Fruit fly (Drosophila melanogaster) whole organism, prepupa: ENCODE data around the gene yata.

Source experiments
- Blimp-1 ChIP-seq: fragments of 200-800 bp; sonication (Bioruptor generic); optimal IDR thresholded peaks from 3 replicates; lab custom pipeline; 2017; ENCODE audit warnings: missing biosample characterization, missing genetic modification characterization, mild to moderate bottlenecking, moderate library complexity, missing genetic modification reagents
- CG10631 ChIP-seq: fragments of 200-800 bp; sonication (Bioruptor generic); optimal IDR thresholded peaks from 2 replicates; lab custom pipeline; 2016; ENCODE audit warnings: missing biosample characterization, missing genetic modification characterization
- CG10669 ChIP-seq: fragments of 200-800 bp; sonication (Bioruptor generic); optimal IDR thresholded peaks from 3 replicates; lab custom pipeline; 2018; ENCODE audit warnings: missing biosample characterization, mild to moderate bottlenecking, missing genetic modification characterization, moderate library complexity
- CG11762 ChIP-seq: fragments of 200-800 bp; sonication (Bioruptor generic); optimal IDR thresholded peaks from 3 replicates; lab custom pipeline; 2016; ENCODE audit warnings: missing biosample characterization, missing genetic modification characterization; ENCODE audit not compliant: insufficient read depth
- CG11902 ChIP-seq: fragments of 200-800 bp; sonication (Bioruptor generic); optimal IDR thresholded peaks from 3 replicates; lab custom pipeline; 2016; ENCODE audit warnings: missing biosample characterization, missing genetic modification characterization
- CG15336 ChIP-seq: fragments of 200-800 bp; sonication (Bioruptor generic); IDR thresholded peaks from 2 replicates; pipeline ENCODE4 v1.3.6; 2022; ENCODE audit warnings: missing biosample characterization, missing genetic modification characterization
- CG1621 ChIP-seq: fragments of 200-800 bp; sonication (Bioruptor generic); optimal IDR thresholded peaks from 3 replicates; lab custom pipeline; 2018; ENCODE audit warnings: missing biosample characterization, mild to moderate bottlenecking, missing genetic modification characterization
- CG3032 ChIP-seq: fragments of 200-800 bp; optimal IDR thresholded peaks from 2 replicates; lab custom pipeline; 2019; ENCODE audit warnings: missing biosample characterization, mild to moderate bottlenecking, missing genetic modification characterization, moderate library complexity
- CG34406 ChIP-seq: fragments of 200-800 bp; sonication (Bioruptor generic); optimal IDR thresholded peaks from 3 replicates; lab custom pipeline; 2016; ENCODE audit warnings: missing biosample characterization, missing genetic modification characterization
- CG3919 ChIP-seq: fragments of 200-800 bp; sonication (Bioruptor generic); optimal IDR thresholded peaks from 3 replicates; lab custom pipeline; 2016; ENCODE audit warnings: missing biosample characterization, missing genetic modification characterization
- CG4318 ChIP-seq: fragments of 200-800 bp; sonication (Bioruptor generic); optimal IDR thresholded peaks from 3 replicates; lab custom pipeline; 2017; ENCODE audit warnings: missing biosample characterization, mild to moderate bottlenecking, missing genetic modification characterization
- CG6163 ChIP-seq: fragments of 200-800 bp; sonication (Bioruptor generic); IDR thresholded peaks from 3 replicates; pipeline ENCODE4 v1.3.6; 2022; ENCODE audit warnings: missing biosample characterization, missing genetic modification characterization
- CG6276 ChIP-seq: fragments of 200-800 bp; sonication (Bioruptor generic); optimal IDR thresholded peaks from 2 replicates; lab custom pipeline; 2017; ENCODE audit warnings: missing biosample characterization, mild to moderate bottlenecking, missing genetic modification characterization
- CG6808 ChIP-seq: fragments of 200-800 bp; sonication (Bioruptor generic); optimal IDR thresholded peaks from 3 replicates; lab custom pipeline; 2017; ENCODE audit warnings: missing biosample characterization, missing genetic modification characterization, mild to moderate bottlenecking, moderate library complexity, missing genetic modification reagents
- CG8319 ChIP-seq: fragments of 200-800 bp; sonication (Bioruptor generic); optimal IDR thresholded peaks from 3 replicates; lab custom pipeline; 2016; ENCODE audit warnings: missing biosample characterization, missing genetic modification characterization
- CG8632 ChIP-seq: fragments of 200-800 bp; sonication (Bioruptor generic); optimal IDR thresholded peaks from 3 replicates; lab custom pipeline; 2016; ENCODE audit warnings: missing biosample characterization, missing genetic modification characterization
- CG9139 ChIP-seq: fragments of 200-800 bp; sonication (Bioruptor generic); optimal IDR thresholded peaks from 3 replicates; lab custom pipeline; 2017; ENCODE audit warnings: missing biosample characterization, mild to moderate bottlenecking, missing genetic modification characterization
- Eip78C ChIP-seq: fragments of 200-800 bp; sonication (Bioruptor generic); peaks from one replicate; lab custom pipeline; 2016; ENCODE audit warnings: missing biosample characterization, missing genetic modification characterization
- Eip93F ChIP-seq: fragments of 200-800 bp; sonication (Bioruptor generic); optimal IDR thresholded peaks from 2 replicates; lab custom pipeline; 2016; ENCODE audit warnings: missing biosample characterization, mild to moderate bottlenecking, missing genetic modification characterization
- Ets96B ChIP-seq: fragments of 200-800 bp; optimal IDR thresholded peaks from 2 replicates; lab custom pipeline; 2019; ENCODE audit warnings: missing biosample characterization, mild to moderate bottlenecking, missing genetic modification characterization, moderate library complexity
- Gug ChIP-seq: fragments of 200-800 bp; sonication (Bioruptor generic); IDR thresholded peaks from 2 replicates; pipeline ENCODE4 v1.3.6; 2022; ENCODE audit warnings: missing biosample characterization, missing genetic modification characterization
- Hr38 ChIP-seq: sonication (Bioruptor generic); optimal IDR thresholded peaks from 2 replicates; lab custom pipeline; 2016; ENCODE audit warnings: missing biosample characterization, missing genetic modification characterization
- Hr39 ChIP-seq: fragments of 200-800 bp; sonication (Bioruptor generic); optimal IDR thresholded peaks from 2 replicates; lab custom pipeline; 2016; ENCODE audit warnings: missing biosample characterization, missing genetic modification characterization
- Hr4 ChIP-seq: fragments of 200-800 bp; sonication (Bioruptor generic); optimal IDR thresholded peaks from 3 replicates; lab custom pipeline; 2016; ENCODE audit warnings: missing biosample characterization, missing genetic modification characterization
- OdsH ChIP-seq: fragments of 200-800 bp; sonication (Bioruptor generic); optimal IDR thresholded peaks from 3 replicates; lab custom pipeline; 2016; ENCODE audit warnings: missing biosample characterization, missing genetic modification characterization
- Sox102F ChIP-seq: fragments of 200-800 bp; sonication (Bioruptor generic); optimal IDR thresholded peaks from 2 replicates; lab custom pipeline; 2016; ENCODE audit warnings: missing biosample characterization, mild to moderate bottlenecking, missing genetic modification characterization
- Sox15 ChIP-seq: fragments of 200-800 bp; sonication (Bioruptor generic); optimal IDR thresholded peaks from 3 replicates; lab custom pipeline; 2016; ENCODE audit warnings: missing biosample characterization, missing genetic modification characterization
- acj6 ChIP-seq: fragments of 200-800 bp; sonication (Bioruptor generic); optimal IDR thresholded peaks from 3 replicates; lab custom pipeline; 2016; ENCODE audit warnings: missing biosample characterization, missing genetic modification characterization
- cyc ChIP-seq: fragments of 200-800 bp; sonication (Bioruptor generic); optimal IDR thresholded peaks from 3 replicates; lab custom pipeline; 2016; ENCODE audit warnings: missing biosample characterization, missing genetic modification characterization
- dac ChIP-seq: fragments of 200-800 bp; sonication (Bioruptor generic); optimal IDR thresholded peaks from 2 replicates; lab custom pipeline; 2017; ENCODE audit warnings: missing biosample characterization, mild to moderate bottlenecking, missing genetic modification characterization
- dsx ChIP-seq: fragments of 200-800 bp; optimal IDR thresholded peaks from 3 replicates; lab custom pipeline; 2019; ENCODE audit warnings: missing biosample characterization, mild to moderate bottlenecking, missing genetic modification characterization, moderate library complexity; ENCODE audit not compliant: poor library complexity, severe bottlenecking
- eg ChIP-seq: fragments of 200-800 bp; sonication (Bioruptor generic); IDR thresholded peaks from 3 replicates; pipeline ENCODE4 v1.3.6; 2022; ENCODE audit warnings: missing biosample characterization, missing genetic modification characterization
- esn ChIP-seq: fragments of 200-800 bp; sonication (Bioruptor generic); optimal IDR thresholded peaks from 2 replicates; lab custom pipeline; 2016; ENCODE audit warnings: missing biosample characterization, mild to moderate bottlenecking, missing genetic modification characterization, moderate library complexity
- fd85E ChIP-seq: fragments of 200-800 bp; sonication (Bioruptor generic); optimal IDR thresholded peaks from 3 replicates; lab custom pipeline; 2016; ENCODE audit warnings: missing biosample characterization, missing genetic modification characterization
- fkh ChIP-seq: fragments of 200-800 bp; sonication (Bioruptor generic); optimal IDR thresholded peaks from 3 replicates; lab custom pipeline; 2017; ENCODE audit warnings: missing biosample characterization, mild to moderate bottlenecking, missing genetic modification characterization, moderate library complexity
- lz ChIP-seq: fragments of 200-800 bp; sonication (Bioruptor generic); optimal IDR thresholded peaks from 3 replicates; lab custom pipeline; 2016; ENCODE audit warnings: missing biosample characterization, missing genetic modification characterization
- pdm3 ChIP-seq: fragments of 200-800 bp; sonication (Bioruptor generic); optimal IDR thresholded peaks from 3 replicates; lab custom pipeline; 2016; ENCODE audit warnings: missing biosample characterization, missing genetic modification characterization
- salr ChIP-seq, 2 experiments: fragments of 200-800 bp; sonication (Bioruptor generic); optimal IDR thresholded peaks; 3 replicates each; lab custom pipeline; 2016 to 2018; ENCODE audit warnings: missing biosample characterization in 2 of 2, missing genetic modification characterization in 2 of 2, mild to moderate bottlenecking in 1 of 2
- spab ChIP-seq: fragments of 200-800 bp; sonication (Bioruptor generic); optimal IDR thresholded peaks from 2 replicates; lab custom pipeline; 2017; ENCODE audit warnings: missing biosample characterization, mild to moderate bottlenecking, missing genetic modification characterization, missing genetic modification reagents
- svp ChIP-seq: fragments of 200-800 bp; sonication (Bioruptor generic); peaks from one replicate; lab custom pipeline; 2016; ENCODE audit warnings: missing biosample characterization, missing genetic modification characterization
- topi ChIP-seq: fragments of 200-800 bp; sonication (Bioruptor generic); optimal IDR thresholded peaks from 3 replicates; lab custom pipeline; 2016; ENCODE audit warnings: missing biosample characterization, missing genetic modification characterization
- vri ChIP-seq: fragments of 200-800 bp; sonication (Bioruptor generic); optimal IDR thresholded peaks from 3 replicates; lab custom pipeline; 2016; ENCODE audit warnings: missing biosample characterization, mild to moderate bottlenecking, missing genetic modification characterization

Gene yata

DNA sequence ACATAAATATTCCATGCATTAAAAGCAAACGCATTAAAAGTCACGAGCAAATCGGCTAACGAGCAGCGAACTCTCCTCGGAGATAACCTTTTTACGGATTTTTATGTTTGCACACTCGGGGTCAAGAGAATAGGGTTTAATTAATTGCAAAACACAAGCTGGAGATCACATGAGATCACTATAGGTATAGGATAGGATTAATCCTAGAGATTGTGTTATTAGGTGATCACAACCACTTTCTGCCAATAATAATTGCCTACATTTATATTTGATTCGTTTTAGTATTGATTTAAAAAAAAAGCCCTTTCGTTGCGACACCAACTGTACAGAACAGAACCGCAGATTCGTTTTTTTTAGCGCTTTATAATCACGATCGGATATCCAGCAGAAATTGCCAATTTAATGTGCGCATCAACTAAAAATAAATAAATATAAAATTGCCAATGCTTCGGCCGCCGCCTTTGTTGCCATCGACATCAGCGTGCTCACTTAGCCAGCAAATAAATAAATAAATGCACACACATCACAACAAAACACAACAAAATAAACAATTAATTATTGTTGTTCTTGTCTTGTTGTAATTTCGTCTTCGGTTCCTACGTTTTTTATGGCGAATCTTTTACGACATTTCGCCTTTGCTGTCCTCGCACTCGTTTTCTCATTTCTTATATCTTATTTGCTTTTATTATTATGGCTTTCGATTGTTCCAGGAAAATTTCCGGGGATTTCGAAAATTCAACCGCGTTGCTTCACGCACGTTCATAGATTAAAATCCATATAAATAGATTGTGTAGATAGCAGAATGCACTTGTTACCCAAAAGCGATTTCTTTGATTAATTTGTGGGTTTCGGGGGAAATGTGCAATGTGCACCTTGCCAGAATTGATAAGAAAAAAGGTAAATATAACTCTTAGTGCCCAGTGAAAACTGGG lies 27.0 kb downstream of the yata start (continued):
- TF ChIP-seq salr (GFP tag; optimal IDR thresholded peaks at IDR 0.05; lab: Kevin White, UChicago) (no peak), dac (GFP tag; lab: Kevin White, UChicago) (no peak), dsx (GFP tag; lab: Kevin White, UChicago) (no peak), fd85E (GFP tag; lab: Kevin White, UChicago) (no peak), CG34406 (GFP tag; lab: Kevin White, UChicago) (no peak)
- TF ChIP-seq, all 60 proteins: peak for 12

DNA sequence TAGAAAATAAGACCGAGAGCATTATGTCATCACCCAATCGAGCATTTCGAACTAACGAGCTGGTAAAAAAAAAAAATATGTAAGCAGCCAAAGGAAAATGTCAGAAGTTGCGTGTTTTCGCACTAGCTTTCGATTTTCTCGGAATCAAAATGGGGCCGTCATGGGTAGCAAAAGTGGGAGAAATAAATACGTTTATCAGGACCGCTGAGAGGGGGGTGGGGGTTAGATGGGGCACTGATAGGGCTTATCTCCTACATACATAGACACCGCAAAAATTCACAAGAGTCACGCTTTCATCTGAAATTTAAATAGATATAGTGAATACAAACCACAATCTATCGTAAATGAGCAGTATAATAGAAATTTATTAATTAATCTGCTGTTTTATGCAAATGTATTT lies 28.2 kb downstream of the yata start:
- TF ChIP-seq CG11902 (GFP tag; lab: Kevin White, UChicago) (no peak), svp (GFP tag; lab: Kevin White, UChicago) (peak; percentile 40), Eip78C (GFP tag; lab: Kevin White, UChicago) (peak; percentile 13), Hr38 (no peak), eg (GFP tag; lab: Robert Waterston, UW) (0 out of 3 replicates have a peak, but pooled peaks have one; percentile 20), CG10631 (GFP tag; lab: Kevin White, UChicago) (no peak), Sox102F (GFP tag; lab: Kevin White, UChicago) (no peak), pdm3 (GFP tag; lab: Kevin White, UChicago) (no peak), acj6 (GFP tag; lab: Kevin White, UChicago) (no peak)

DNA sequence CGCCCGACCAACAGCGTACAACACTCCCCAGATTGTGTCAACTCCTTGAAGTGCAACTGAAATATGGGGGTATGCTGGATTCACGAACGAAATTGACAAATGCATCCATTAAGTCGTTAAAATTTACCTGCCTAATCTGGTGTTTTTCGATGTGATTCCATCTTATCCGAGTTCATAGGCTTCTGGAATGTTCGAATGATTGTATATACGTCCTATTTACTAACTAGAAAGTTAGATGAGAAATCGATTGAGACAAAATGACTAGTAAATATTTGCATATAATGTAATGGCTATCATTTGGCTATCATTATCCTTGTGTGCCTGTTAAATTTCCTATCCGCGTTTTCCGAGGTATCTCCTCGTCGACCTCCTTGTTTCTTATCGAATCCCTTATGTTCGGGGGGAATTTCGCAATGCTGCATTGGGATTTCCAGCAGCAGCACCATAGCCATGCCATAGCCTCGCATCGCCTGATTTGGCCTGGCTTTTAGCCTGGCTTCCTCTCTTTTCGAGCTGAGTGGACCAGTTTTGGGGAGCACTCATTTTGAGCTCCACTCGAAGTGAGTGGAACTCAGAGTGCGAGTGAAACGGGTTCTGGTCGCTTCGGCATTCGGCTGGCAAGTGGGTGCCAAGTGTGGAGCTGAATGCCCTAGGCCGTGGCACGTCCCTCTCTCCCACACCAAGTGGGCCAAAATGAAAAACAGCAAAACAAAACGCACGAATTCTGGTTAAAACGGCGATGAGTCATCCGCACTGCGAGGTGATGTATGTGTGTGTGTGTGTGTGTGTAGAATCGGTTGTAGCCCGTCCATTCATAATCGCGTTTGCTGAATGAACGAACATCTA lies 29.3 kb downstream of the yata start:
- TF ChIP-seq CG3919 (GFP tag; lab: Kevin White, UChicago) (peak; percentile 60), Hr39 (GFP tag; lab: Kevin White, UChicago) (peak; percentile 76), dsx (GFP tag; lab: Kevin White, UChicago) (peak; percentile 20), CG8632 (GFP tag; lab: Kevin White, UChicago) (peak; percentile 56), CG10631 (GFP tag; lab: Kevin White, UChicago) (peak; percentile 63), CG4318 (GFP tag; lab: Kevin White, UChicago) (no peak), CG8319 (GFP tag; lab: Kevin White, UChicago) (peak; percentile 41), Sox15 (peak; percentile 23), Sox102F (GFP tag; lab: Kevin White, UChicago) (peak; percentile 60), CG9139 (peak; percentile 22), Ets96B (tag; lab: Kevin White, UChicago) (peak; percentile 47), eg (GFP tag; lab: Robert Waterston, UW) (no peak; the same call in 2 of the 3 replicates), Eip93F (GFP tag; lab: Kevin White, UChicago) (no peak), acj6 (GFP tag; lab: Kevin White, UChicago) (peak; percentile 50), CG10669 (GFP tag; lab: Kevin White, UChicago) (peak; percentile 54), CG1621 (tag; lab: Kevin White, UChicago) (peak; percentile 19), OdsH (GFP tag; lab: Kevin White, UChicago) (peak; percentile 64), dac (GFP tag; lab: Kevin White, UChicago) (no peak), CG6808 (GFP tag; lab: Kevin White, UChicago) (peak; percentile 67), Hr38 (no peak), spab (GFP tag; lab: Kevin White, UChicago) (peak; percentile 34), CG3032 (tag; lab: Kevin White, UChicago) (peak; percentile 56), CG6163 (GFP tag; lab: Robert Waterston, UW) (peak; percentile 53; the same call in 2 of the 3 replicates), CG6276 (GFP tag; lab: Kevin White, UChicago) (no peak), esn (GFP tag; lab: Kevin White, UChicago) (peak; percentile 80), topi (GFP tag; lab: Kevin White, UChicago) (peak; percentile 76), cyc (GFP tag; lab: Kevin White, UChicago) (peak; percentile 54), CG11762 (peak; percentile 3), lz (GFP tag; lab: Kevin White, UChicago) (peak; percentile 74), Hr4 (GFP tag; lab: Kevin White, UChicago) (peak; percentile 39), vri (GFP tag; lab: Kevin White, UChicago) (peak; percentile 26), CG15336 (no peak), Blimp-1 (GFP tag; lab: Kevin White, UChicago) (peak; percentile 36), pdm3 (GFP tag; lab: Kevin White, UChicago) (peak; percentile 63), fkh (GFP tag; lab: Kevin White, UChicago) (no peak), Gug (GFP tag; lab: Robert Waterston, UW) (no peak)
